Fruit fly (Drosophila melanogaster) S2 (cell line): ENCODE results near the gene Galphai.

Experiments used
- CG8478 ChIP-seq: fragments of >200 bp; optimal IDR thresholded peaks from 2 replicates; lab custom pipeline; 2018
- CTCF ChIP-seq, 2 experiments: fragments of >200 bp; optimal IDR thresholded peaks; 2 replicates each; lab custom pipeline; 2018

DNA sequence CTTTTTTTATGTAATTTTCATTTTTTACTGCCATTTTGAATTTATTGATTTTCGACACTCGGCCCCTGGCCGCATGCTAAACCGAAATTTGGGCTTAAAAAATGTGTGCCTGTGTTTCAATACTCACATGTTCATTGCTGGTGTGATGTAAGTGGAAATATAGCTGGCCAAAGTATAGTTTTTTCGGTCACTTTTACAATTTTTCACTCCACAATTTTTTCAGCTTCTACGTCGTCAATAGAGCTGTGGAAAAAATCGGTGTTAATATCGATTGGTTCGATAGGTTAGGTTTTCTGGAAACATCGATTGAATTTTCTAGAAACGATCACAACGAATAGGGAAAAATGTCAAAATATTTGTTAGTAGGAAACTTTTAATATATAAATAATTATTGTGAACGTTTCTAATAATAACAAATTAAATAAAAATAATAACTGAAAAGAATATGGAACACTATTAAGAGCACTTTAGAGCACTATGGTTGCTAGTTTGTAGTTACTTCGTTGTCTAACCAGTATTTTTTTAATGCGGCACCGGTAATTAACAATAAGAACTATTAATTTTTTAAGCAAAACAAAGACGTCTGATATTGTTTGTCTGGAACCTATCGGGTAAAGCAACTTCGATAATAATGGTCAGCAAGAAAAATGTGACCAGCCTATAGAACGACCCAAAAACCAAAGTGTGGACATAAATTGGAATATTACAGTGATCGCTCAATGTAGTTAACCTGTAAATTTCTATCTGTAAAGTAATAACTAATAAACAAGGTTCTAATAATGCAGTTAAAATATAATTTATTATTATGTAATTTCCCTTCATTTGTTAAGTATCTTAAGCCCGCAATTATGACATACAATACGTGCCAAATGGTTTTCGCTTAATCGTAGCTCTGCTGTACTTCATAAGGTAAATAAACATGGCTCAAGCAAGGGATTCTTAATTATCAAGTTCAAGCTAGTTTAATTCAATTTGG, 24.3 kb downstream of the Galphai start, which contains the start of the genes CG10077 and CG9948:
- TF ChIP-seq CTCF (optimal IDR thresholded peaks at IDR 0.05; lab: Kevin White, UChicago) (no peak), CG8478 (lab: Kevin White, UChicago) (no peak)
